Worm (Caenorhabditis elegans) whole organism, late embryonic: ENCODE results near the gene nlp-7.
"Not testable (repeated sequence)": the region's sequence is repeated elsewhere in the genome, so short reads cannot be mapped to it uniquely, and the experiment has no call there.

ENCODE experiments used
- C38D4.7 ChIP-seq: fragments of 200-800 bp; sonication (Bioruptor generic); optimal IDR thresholded peaks from 2 replicates; lab custom pipeline; 2018; ENCODE audit warnings: mild to moderate bottlenecking, missing genetic modification characterization, moderate library complexity, missing compliant biosample characterization
- F13H6.1 ChIP-seq: sonication (generic microtip); optimal IDR thresholded peaks from 2 replicates; lab custom pipeline; 2016; ENCODE audit warnings: missing genetic modification characterization, missing compliant biosample characterization
- K09A11.1 ChIP-seq: sonication (generic microtip); optimal IDR thresholded peaks from 2 replicates; lab custom pipeline; 2017; ENCODE audit warnings: antibody characterized with exemption, mild to moderate bottlenecking, missing genetic modification characterization, missing compliant biosample characterization; ENCODE audit not compliant: insufficient read depth
- ama-1 ChIP-seq: fragments of 150-350 bp; optimal IDR thresholded peaks from 2 replicates; lab custom pipeline; 2014
- ceh-18 ChIP-seq: sonication (generic microtip); optimal IDR thresholded peaks from 2 replicates; lab custom pipeline; 2016; ENCODE audit warnings: missing genetic modification characterization, missing compliant biosample characterization
- ceh-19 ChIP-seq: fragments of 200-800 bp; sonication (Bioruptor generic); optimal IDR thresholded peaks from 2 replicates; lab custom pipeline; 2018; ENCODE audit warnings: mild to moderate bottlenecking, missing genetic modification characterization, missing compliant biosample characterization
- ceh-2 ChIP-seq: sonication (generic microtip); optimal IDR thresholded peaks from 2 replicates; lab custom pipeline; 2016; ENCODE audit warnings: missing genotype, missing genetic modification characterization, missing compliant biosample characterization
- ceh-22 ChIP-seq: sonication (generic microtip); optimal IDR thresholded peaks from 2 replicates; lab custom pipeline; 2017; ENCODE audit warnings: missing biosample characterization, missing genetic modification characterization
- ceh-30 ChIP-seq: fragments of 150-350 bp; optimal IDR thresholded peaks from 2 replicates; lab custom pipeline; 2014; ENCODE audit warnings: missing biosample characterization, missing genetic modification characterization
- ceh-31 ChIP-seq: sonication (generic microtip); optimal IDR thresholded peaks from 2 replicates; lab custom pipeline; 2016; ENCODE audit warnings: missing genetic modification characterization, missing compliant biosample characterization
- ceh-34 ChIP-seq: sonication (generic microtip); optimal IDR thresholded peaks from 2 replicates; lab custom pipeline; 2016; ENCODE audit warnings: mild to moderate bottlenecking, missing genetic modification characterization, missing compliant biosample characterization
- ceh-48 ChIP-seq: sonication (generic microtip); optimal IDR thresholded peaks from 2 replicates; lab custom pipeline; 2016; ENCODE audit warnings: missing genetic modification characterization, inconsistent platforms, missing compliant biosample characterization
- ets-4 ChIP-seq: sonication (generic microtip); optimal IDR thresholded peaks from 2 replicates; lab custom pipeline; 2016; ENCODE audit warnings: missing genetic modification characterization, missing compliant biosample characterization
- eyg-1 ChIP-seq: sonication (generic microtip); optimal IDR thresholded peaks from 2 replicates; lab custom pipeline; 2016; ENCODE audit warnings: missing genotype, missing genetic modification characterization, missing compliant biosample characterization
- gmeb-2 ChIP-seq: sonication (generic microtip); optimal IDR thresholded peaks from 2 replicates; lab custom pipeline; 2016; ENCODE audit warnings: missing genetic modification characterization, inconsistent platforms, missing compliant biosample characterization
- hlh-13 ChIP-seq: fragments of 200-800 bp; sonication (Bioruptor generic); optimal IDR thresholded peaks from 2 replicates; lab custom pipeline; 2018; ENCODE audit warnings: mild to moderate bottlenecking, missing genetic modification characterization, missing compliant biosample characterization
- hlh-8 ChIP-seq: sonication (generic microtip); optimal IDR thresholded peaks from 2 replicates; lab custom pipeline; 2016; ENCODE audit warnings: missing genotype, missing genetic modification characterization, missing compliant biosample characterization
- lim-6 ChIP-seq: sonication (generic microtip); optimal IDR thresholded peaks from 2 replicates; lab custom pipeline; 2016; ENCODE audit warnings: missing genetic modification characterization, missing compliant biosample characterization
- madf-2 ChIP-seq: sonication (generic microtip); optimal IDR thresholded peaks from 2 replicates; lab custom pipeline; 2017; ENCODE audit warnings: missing genetic modification characterization, missing compliant biosample characterization
- mec-3 ChIP-seq: sonication (generic microtip); optimal IDR thresholded peaks from 2 replicates; lab custom pipeline; 2016; ENCODE audit warnings: borderline replicate concordance, missing genetic modification characterization, missing compliant biosample characterization
- nfya-1 ChIP-seq: sonication (generic microtip); optimal IDR thresholded peaks from 2 replicates; lab custom pipeline; 2017; ENCODE audit warnings: missing genetic modification characterization, mild to moderate bottlenecking, missing compliant biosample characterization, antibody characterized with exemption, moderate library complexity
- npax-4 ChIP-seq: sonication (generic microtip); optimal IDR thresholded peaks from 2 replicates; lab custom pipeline; 2016; ENCODE audit warnings: missing genetic modification characterization, missing compliant biosample characterization
- odd-2 ChIP-seq: sonication (generic microtip); optimal IDR thresholded peaks from 2 replicates; lab custom pipeline; 2017; ENCODE audit warnings: antibody characterized with exemption, mild to moderate bottlenecking, missing genetic modification characterization, missing compliant biosample characterization
- pag-3 ChIP-seq: sonication (generic microtip); optimal IDR thresholded peaks from 2 replicates; lab custom pipeline; 2016; ENCODE audit warnings: missing compliant biosample characterization, missing genetic modification characterization, borderline replicate concordance
- pat-9 ChIP-seq: fragments of 200-800 bp; sonication (Bioruptor generic); optimal IDR thresholded peaks from 2 replicates; lab custom pipeline; 2018; ENCODE audit warnings: mild to moderate bottlenecking, missing genetic modification characterization, moderate library complexity, missing compliant biosample characterization
- pha-2 ChIP-seq: sonication (generic microtip); optimal IDR thresholded peaks from 2 replicates; lab custom pipeline; 2017; ENCODE audit warnings: mild to moderate bottlenecking, missing genetic modification characterization, missing compliant biosample characterization
- pha-4 ChIP-seq: fragments of 150-350 bp; optimal IDR thresholded peaks from 2 replicates; lab custom pipeline; 2018; ENCODE audit warnings: missing biosample characterization, missing genetic modification reagents, missing genetic modification characterization
- pqm-1 ChIP-seq: sonication (generic microtip); optimal IDR thresholded peaks from 2 replicates; lab custom pipeline; 2016; ENCODE audit warnings: missing genetic modification characterization, missing compliant biosample characterization
- pros-1 ChIP-seq: fragments of 150-350 bp; optimal IDR thresholded peaks from 2 replicates; lab custom pipeline; 2014; ENCODE audit warnings: missing biosample characterization, missing genetic modification reagents, missing genetic modification characterization
- rnt-1 ChIP-seq: sonication (generic microtip); optimal IDR thresholded peaks from 2 replicates; lab custom pipeline; 2016; ENCODE audit warnings: missing genetic modification characterization, missing compliant biosample characterization
- sox-2 ChIP-seq: fragments of 200-800 bp; sonication (Bioruptor generic); IDR thresholded peaks from 2 replicates; pipeline ENCODE4 v1.3.6; 2022; ENCODE audit warnings: missing genetic modification reagents, missing genetic modification characterization, missing compliant biosample characterization
- sox-4 ChIP-seq: sonication (generic microtip); optimal IDR thresholded peaks from 2 replicates; lab custom pipeline; 2017; ENCODE audit warnings: mild to moderate bottlenecking, missing genetic modification characterization, inconsistent platforms, missing compliant biosample characterization
- syd-9 ChIP-seq: sonication (generic microtip); optimal IDR thresholded peaks from 2 replicates; lab custom pipeline; 2016; ENCODE audit warnings: mild to moderate bottlenecking, missing genetic modification characterization, moderate library complexity, missing compliant biosample characterization
- tbx-2 ChIP-seq: sonication (generic microtip); optimal IDR thresholded peaks from 2 replicates; lab custom pipeline; 2016; ENCODE audit warnings: missing genetic modification characterization, missing compliant biosample characterization
- tbx-7 ChIP-seq: sonication (generic microtip); optimal IDR thresholded peaks from 2 replicates; lab custom pipeline; 2016; ENCODE audit warnings: missing genotype, missing genetic modification characterization, missing compliant biosample characterization
- ttx-3 ChIP-seq: sonication (generic microtip); optimal IDR thresholded peaks from 2 replicates; lab custom pipeline; 2016; ENCODE audit warnings: missing genetic modification reagents, missing genetic modification characterization, missing compliant biosample characterization
- unc-55 ChIP-seq: sonication (generic microtip); optimal IDR thresholded peaks from 2 replicates; lab custom pipeline; 2017; ENCODE audit warnings: missing biosample characterization, missing genetic modification reagents, missing genetic modification characterization
- zip-5 ChIP-seq: sonication (generic microtip); optimal IDR thresholded peaks from 2 replicates; lab custom pipeline; 2016; ENCODE audit warnings: missing genetic modification characterization, missing compliant biosample characterization

nlp-7 gene

DNA sequence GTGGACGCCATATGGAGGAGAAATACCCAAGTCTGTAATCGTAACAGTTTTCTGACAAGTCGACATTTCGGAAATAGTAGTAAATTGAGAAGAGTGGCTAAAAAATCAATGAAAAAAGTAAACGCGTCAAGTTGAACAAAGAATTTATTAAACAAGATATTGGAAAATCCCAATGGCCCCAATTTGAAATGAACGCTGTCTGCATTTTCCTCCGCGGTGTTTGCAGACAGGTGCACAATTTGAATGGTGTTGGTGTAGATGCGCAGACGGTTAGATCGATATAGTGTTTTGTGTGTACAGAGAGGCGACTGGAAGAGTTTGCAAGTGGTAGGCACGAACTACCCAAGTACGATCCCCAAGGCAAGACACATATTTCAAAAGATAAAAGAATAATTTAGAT, 12.0 kb downstream of the nlp-7 start, which contains the start of the genes H35N09.2 and H35N09.1:
Gene H35N09.2, minus strand, starts transcription at position 54 of the 400 bp plus-strand sequence.
Gene H35N09.1, plus strand, starts transcription at position 335 of the 400 bp plus-strand sequence.
- TF ChIP-seq ceh-2 (tag; lab: Kevin White, UChicago) (no peak), hlh-13 (no peak), ceh-34 (tag; lab: Kevin White, UChicago) (peak; percentile 0), ceh-18 (tag; lab: Kevin White, UChicago) (no peak), mec-3 (tag; lab: Kevin White, UChicago) (no peak), tbx-2 (tag; lab: Kevin White, UChicago) (peak; percentile 4), ceh-19 (no peak), ceh-22 (tag; lab: Kevin White, UChicago) (no peak), nfya-1 (tag; lab: Kevin White, UChicago) (peak; percentile 55)

DNA sequence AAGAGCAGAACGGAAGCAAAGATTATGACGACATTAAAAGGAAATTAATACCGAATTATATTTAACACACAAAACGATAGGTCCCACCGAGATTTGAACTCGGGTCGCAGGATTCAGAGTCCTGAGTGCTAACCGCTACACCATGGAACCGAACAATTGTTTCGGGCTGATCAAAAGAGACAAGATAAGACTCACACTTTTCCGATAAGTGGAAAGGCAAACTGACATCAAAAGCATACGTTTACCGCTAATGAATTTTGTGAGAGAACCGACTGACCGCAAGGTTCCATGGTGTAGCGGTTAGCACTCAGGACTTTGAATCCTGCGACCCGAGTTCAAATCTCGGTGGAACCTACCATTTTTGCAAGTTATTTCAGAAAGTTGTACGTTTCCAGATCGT, 15.8 kb downstream of the nlp-7 start:
- TF ChIP-seq gmeb-2 (peak; percentile 2), ceh-31 (no peak), sox-2 (GFP tag; lab: Robert Waterston, UW) (no peak), ceh-30 (tag; lab: Kevin White, UChicago) (no peak), zip-5 (tag; lab: Kevin White, UChicago) (no peak), K09A11.1 (no peak), eyg-1 (tag; lab: Kevin White, UChicago) (no peak), ceh-34 (tag; lab: Kevin White, UChicago) (no peak), pag-3 (tag; lab: Kevin White, UChicago) (no peak), ceh-2 (tag; lab: Kevin White, UChicago) (no peak), F13H6.1 (no peak), hlh-8 (no peak), pqm-1 (tag; lab: Kevin White, UChicago) (no peak), madf-2 (no peak), rnt-1 (tag; lab: Kevin White, UChicago) (peak; percentile 45), lim-6 (tag; lab: Kevin White, UChicago) (no peak), tbx-2 (tag; lab: Kevin White, UChicago) (no peak)

DNA sequence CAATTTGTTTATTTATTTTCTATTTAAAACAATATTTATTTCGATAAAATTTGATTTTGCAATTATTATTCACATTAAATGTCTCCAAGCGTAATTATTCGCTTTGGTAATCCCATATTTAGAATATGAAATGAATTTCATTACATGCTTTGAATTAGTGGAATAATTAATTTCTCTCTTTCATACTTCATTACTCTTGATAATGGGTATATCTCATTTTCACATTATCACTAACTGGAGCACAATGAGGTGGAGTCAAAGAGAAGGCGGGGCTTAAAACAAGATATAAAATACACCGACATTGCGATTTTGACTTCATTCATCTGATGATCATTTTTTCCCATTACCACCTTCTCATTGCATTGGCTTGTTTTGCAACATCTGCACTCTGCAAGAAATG, 17.6 kb downstream of the nlp-7 start, which contains the start of gene K01A12.4:
Gene K01A12.4, plus strand, starts transcription at position 301 of the 400 bp plus-strand sequence.
- not testable (repeated sequence) for TF ChIP-seq unc-55 (GFP tag; lab: Kevin White, UChicago); zip-5 (tag; lab: Kevin White, UChicago); ceh-30 (tag; lab: Kevin White, UChicago)

DNA sequence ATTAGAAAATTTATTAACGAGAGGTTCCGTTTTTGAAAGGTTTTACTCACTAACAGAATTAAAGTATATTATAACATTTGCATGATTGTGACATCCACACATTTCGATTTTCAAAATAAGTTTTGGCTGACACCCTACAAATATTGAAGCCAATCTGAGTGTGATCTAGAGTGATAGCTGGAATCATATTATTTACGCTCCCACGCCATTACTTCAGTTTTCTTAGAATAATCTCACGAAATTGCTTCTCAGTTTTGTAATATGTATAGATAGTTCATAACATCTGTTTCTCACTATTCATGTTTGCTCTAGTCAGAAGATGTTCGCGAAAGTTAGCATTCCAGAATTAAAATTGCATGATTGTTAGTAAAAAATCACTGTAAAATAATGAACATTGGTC, 19.3 kb downstream of the nlp-7 start:
- TF ChIP-seq tbx-2 (tag; lab: Kevin White, UChicago) (no peak), nfya-1 (tag; lab: Kevin White, UChicago) (no peak), pqm-1 (tag; lab: Kevin White, UChicago) (no peak), ets-4 (tag; lab: Kevin White, UChicago) (no peak), pha-4 (tag; lab: Kevin White, UChicago) (no peak), mec-3 (tag; lab: Kevin White, UChicago) (no peak), sox-4 (tag; lab: Kevin White, UChicago) (no peak), ama-1 (lab: Kevin White, UChicago) (no peak), ceh-2 (tag; lab: Kevin White, UChicago) (no peak), npax-4 (no peak), pros-1 (tag; lab: Kevin White, UChicago) (no peak), pha-2 (tag; lab: Kevin White, UChicago) (no peak), pat-9 (tag; lab: Kevin White, UChicago) (no peak), K09A11.1 (no peak), ceh-48 (no peak), tbx-7 (no peak), C38D4.7 (no peak), syd-9 (tag; lab: Kevin White, UChicago) (no peak), odd-2 (tag; lab: Kevin White, UChicago) (no peak), ttx-3 (tag; lab: Kevin White, UChicago) (no peak)
